Worm (Caenorhabditis elegans): ENCODE measurements around the gene Y105C5B.5.

- TF ChIP-seq tab-1 (GFP tag; IDR thresholded peaks at IDR 0.05) (no peak), klf-2 (GFP tag; conservative IDR thresholded peaks at IDR 0.05) (no peak), T22C8.4 (GFP tag; IDR thresholded peaks at IDR 0.05) (no peak), ref-1 (GFP tag; conservative IDR thresholded peaks at IDR 0.05) (no peak), flt-1 (GFP tag; IDR thresholded peaks at IDR 0.05) (no peak), ztf-29 (GFP tag; IDR thresholded peaks at IDR 0.05) (no peak), ztf-23 (GFP tag; IDR thresholded peaks at IDR 0.05) (no peak), cog-1 (tag; optimal IDR thresholded peaks at IDR 0.05) (no peak)
Measured at ce11 chrIV:15908251-15908650, 7.2 kb upstream of the Y105C5B.5 start.
